Fruit fly (Drosophila melanogaster) whole organism, embryonic: Measurements from ENCODE around the gene CG13694.

Experiments
- ATbp ChIP-seq: fragments of 200-800 bp; sonication (Bioruptor generic); optimal IDR thresholded peaks from 2 replicates; lab custom pipeline; 2017; ENCODE audit warnings: missing biosample characterization, mild to moderate bottlenecking, missing genetic modification characterization, missing genetic modification reagents
- B-H1 ChIP-seq: fragments of 200-800 bp; sonication (Bioruptor generic); IDR thresholded peaks from 3 replicates; pipeline ENCODE4 v1.3.6; 2022; ENCODE audit warnings: missing biosample characterization, missing genetic modification characterization
- Bgb ChIP-seq: fragments of 200-800 bp; sonication (Bioruptor generic); IDR thresholded peaks from 2 replicates; pipeline ENCODE4 v1.3.6; 2022; ENCODE audit warnings: missing biosample characterization, missing genetic modification characterization; ENCODE audit not compliant: partially characterized antibody
- CG10543 ChIP-seq: fragments of 200-800 bp; sonication (Bioruptor generic); optimal IDR thresholded peaks from 3 replicates; lab custom pipeline; 2017; ENCODE audit warnings: missing biosample characterization, mild to moderate bottlenecking, missing genetic modification characterization, moderate library complexity
- CG10654 ChIP-seq: fragments of 200-800 bp; sonication (Bioruptor generic); optimal IDR thresholded peaks from 2 replicates; lab custom pipeline; 2016; ENCODE audit warnings: missing biosample characterization, missing genetic modification characterization
- CG10959 ChIP-seq: fragments of 200-800 bp; sonication (Bioruptor generic); IDR thresholded peaks from 2 replicates; pipeline ENCODE4 v1.3.6; 2022; ENCODE audit warnings: missing biosample characterization, missing genetic modification characterization
- CG12659 ChIP-seq: fragments of 200-800 bp; sonication (Bioruptor generic); optimal IDR thresholded peaks from 3 replicates; lab custom pipeline; 2017; ENCODE audit warnings: mild to moderate bottlenecking, missing biosample characterization, missing genetic modification reagents, missing genetic modification characterization
- CG12769 ChIP-seq: fragments of 200-800 bp; sonication (Bioruptor generic); optimal IDR thresholded peaks from 2 replicates; lab custom pipeline; 2019; ENCODE audit warnings: missing biosample characterization, mild to moderate bottlenecking, missing genetic modification characterization, moderate library complexity
- CG14050 ChIP-seq: fragments of 200-800 bp; sonication (Bioruptor generic); IDR thresholded peaks from 3 replicates; pipeline ENCODE4 v1.3.6; 2022; ENCODE audit warnings: missing biosample characterization, missing genetic modification characterization
- CG1603 ChIP-seq: fragments of 200-800 bp; sonication (Bioruptor generic); optimal IDR thresholded peaks from 2 replicates; lab custom pipeline; 2019; ENCODE audit warnings: missing biosample characterization, mild to moderate bottlenecking, missing genetic modification characterization, moderate library complexity
- CG16863 ChIP-seq: fragments of 200-800 bp; sonication (Bioruptor generic); optimal IDR thresholded peaks from 3 replicates; lab custom pipeline; 2016; ENCODE audit warnings: missing biosample characterization, missing genetic modification characterization
- CG18476 ChIP-seq: fragments of 200-800 bp; sonication (Bioruptor generic); optimal IDR thresholded peaks from 2 replicates; lab custom pipeline; 2016; ENCODE audit warnings: missing biosample characterization, mild to moderate bottlenecking, missing genetic modification characterization
- CG3065 ChIP-seq: fragments of 200-800 bp; sonication (Bioruptor generic); optimal IDR thresholded peaks from 2 replicates; lab custom pipeline; 2016; ENCODE audit warnings: missing biosample characterization, missing genetic modification characterization
- CG31441 ChIP-seq: fragments of 200-800 bp; sonication (Bioruptor generic); IDR thresholded peaks from 2 replicates; pipeline ENCODE4 v1.3.6; 2022; ENCODE audit warnings: missing biosample characterization, missing genetic modification characterization
- CG34224 ChIP-seq: fragments of 200-800 bp; sonication (Bioruptor generic); IDR thresholded peaks from 3 replicates; pipeline ENCODE4 v1.3.6; 2022; ENCODE audit warnings: missing biosample characterization, missing genetic modification characterization; ENCODE audit not compliant: partially characterized antibody
- CG34422 ChIP-seq: fragments of 200-800 bp; sonication (Bioruptor generic); IDR thresholded peaks from 3 replicates; pipeline ENCODE4 v1.3.6; 2022; ENCODE audit warnings: missing biosample characterization, missing genetic modification characterization
- CG4424 ChIP-seq: fragments of 200-800 bp; sonication (Bioruptor generic); optimal IDR thresholded peaks from 3 replicates; lab custom pipeline; 2016; ENCODE audit warnings: missing biosample characterization, missing genetic modification characterization
- CG4730 ChIP-seq: fragments of 200-800 bp; sonication (Bioruptor generic); IDR thresholded peaks from 2 replicates; pipeline ENCODE4 v1.3.6; 2022; ENCODE audit warnings: missing biosample characterization, missing genetic modification characterization
- CG6254 ChIP-seq: fragments of 200-800 bp; sonication (Bioruptor generic); optimal IDR thresholded peaks from 3 replicates; lab custom pipeline; 2017; ENCODE audit warnings: mild to moderate bottlenecking, missing biosample characterization, missing genetic modification reagents, missing genetic modification characterization
- CG7786 ChIP-seq: fragments of 200-800 bp; sonication (Bioruptor generic); optimal IDR thresholded peaks from 2 replicates; lab custom pipeline; 2016; ENCODE audit warnings: missing biosample characterization, missing genetic modification characterization
- CG7987 ChIP-seq: fragments of 200-800 bp; sonication (Bioruptor generic); optimal IDR thresholded peaks from 2 replicates; lab custom pipeline; 2018; ENCODE audit warnings: missing biosample characterization, mild to moderate bottlenecking, missing genetic modification characterization, moderate library complexity
- CG8765 ChIP-seq: fragments of 200-800 bp; sonication (Bioruptor generic); IDR thresholded peaks from 2 replicates; pipeline ENCODE4 v1.3.6; 2022; ENCODE audit warnings: missing biosample characterization, missing genetic modification characterization
- D19B ChIP-seq: fragments of 200-800 bp; sonication (Bioruptor generic); optimal IDR thresholded peaks from 2 replicates; lab custom pipeline; 2017; ENCODE audit warnings: missing biosample characterization, mild to moderate bottlenecking, missing genetic modification characterization
- Max ChIP-seq: fragments of 200-800 bp; sonication (Bioruptor generic); optimal IDR thresholded peaks from 2 replicates; lab custom pipeline; 2016; ENCODE audit warnings: missing biosample characterization, mild to moderate bottlenecking, missing genetic modification characterization
- Med ChIP-seq: fragments of 200-800 bp; sonication (Bioruptor generic); peaks from one replicate; lab custom pipeline; 2016; ENCODE audit warnings: missing biosample characterization, missing genetic modification characterization, mild to moderate bottlenecking, inconsistent platforms, moderate library complexity
- NC2β ChIP-seq: fragments of 200-800 bp; sonication (Bioruptor generic); optimal IDR thresholded peaks from 2 replicates; lab custom pipeline; 2016; ENCODE audit warnings: missing biosample characterization, missing genetic modification characterization
- Oaz ChIP-seq: fragments of 200-800 bp; sonication (Bioruptor generic); IDR thresholded peaks from 2 replicates; pipeline ENCODE4 v1.3.6; 2022; ENCODE audit warnings: missing biosample characterization, missing genetic modification characterization
- Rfx ChIP-seq: fragments of 200-800 bp; sonication (Bioruptor generic); IDR thresholded peaks from 2 replicates; pipeline ENCODE4 v1.3.6; 2022; ENCODE audit warnings: missing biosample characterization, missing genetic modification characterization
- ash1 ChIP-seq: fragments of 200-800 bp; sonication (Bioruptor generic); optimal IDR thresholded peaks from 2 replicates; lab custom pipeline; 2018; ENCODE audit warnings: missing biosample characterization, mild to moderate bottlenecking, missing genetic modification characterization
- ato ChIP-seq: fragments of 200-800 bp; sonication (Bioruptor generic); IDR thresholded peaks from 2 replicates; pipeline ENCODE4 v1.3.6; 2022; ENCODE audit warnings: missing biosample characterization, missing genetic modification characterization; ENCODE audit not compliant: partially characterized antibody
- bbx ChIP-seq: fragments of 200-800 bp; sonication (Bioruptor generic); IDR thresholded peaks from 2 replicates; pipeline ENCODE4 v1.3.6; 2022; ENCODE audit warnings: missing biosample characterization, missing genetic modification characterization; ENCODE audit not compliant: partially characterized antibody
- btn ChIP-seq: fragments of 200-800 bp; sonication (Bioruptor generic); optimal IDR thresholded peaks from 2 replicates; lab custom pipeline; 2016; ENCODE audit warnings: missing biosample characterization, missing genetic modification characterization
- emc ChIP-seq: fragments of 200-800 bp; sonication (Bioruptor generic); optimal IDR thresholded peaks from 2 replicates; lab custom pipeline; 2016; ENCODE audit warnings: missing biosample characterization, missing genetic modification characterization
- ems ChIP-seq: fragments of 200-800 bp; sonication (Bioruptor generic); optimal IDR thresholded peaks from 3 replicates; lab custom pipeline; 2016; ENCODE audit warnings: missing biosample characterization, missing genetic modification characterization
- esg ChIP-seq: fragments of 200-800 bp; sonication (Bioruptor generic); conservative IDR thresholded peaks from 2 replicates; pipeline ENCODE4 v1.3.6; 2022; ENCODE audit warnings: missing biosample characterization, missing genetic modification characterization
- ewg ChIP-seq: fragments of 200-800 bp; sonication (Bioruptor generic); optimal IDR thresholded peaks from 3 replicates; lab custom pipeline; 2017; ENCODE audit warnings: mild to moderate bottlenecking, missing biosample characterization, missing genetic modification reagents, missing genetic modification characterization
- fd96Cb ChIP-seq: fragments of 200-800 bp; sonication (Bioruptor generic); optimal IDR thresholded peaks from 2 replicates; lab custom pipeline; 2018; ENCODE audit warnings: missing biosample characterization, mild to moderate bottlenecking, missing genetic modification characterization, moderate library complexity
- gcm2 ChIP-seq: fragments of 200-800 bp; sonication (Bioruptor generic); optimal IDR thresholded peaks from 2 replicates; lab custom pipeline; 2016; ENCODE audit warnings: missing biosample characterization, missing genetic modification characterization
- gro ChIP-seq: fragments of 200-800 bp; sonication (Bioruptor generic); optimal IDR thresholded peaks from 2 replicates; lab custom pipeline; 2016; ENCODE audit warnings: missing biosample characterization, missing genetic modification characterization
- her ChIP-seq: fragments of 200-800 bp; sonication (Bioruptor generic); optimal IDR thresholded peaks from 2 replicates; lab custom pipeline; 2016; ENCODE audit warnings: missing biosample characterization, missing genetic modification characterization
- jumu ChIP-seq: fragments of 200-800 bp; sonication (Bioruptor generic); optimal IDR thresholded peaks from 3 replicates; lab custom pipeline; 2016; ENCODE audit warnings: missing biosample characterization, missing genetic modification characterization
- knrl ChIP-seq: fragments of 200-800 bp; sonication (Bioruptor generic); IDR thresholded peaks from 3 replicates; pipeline ENCODE4 v1.3.6; 2022; ENCODE audit warnings: missing biosample characterization, missing genetic modification characterization; ENCODE audit not compliant: partially characterized antibody
- lmd ChIP-seq: fragments of 200-800 bp; sonication (Bioruptor generic); IDR thresholded peaks from 2 replicates; pipeline ENCODE4 v1.3.6; 2022; ENCODE audit warnings: missing biosample characterization, missing genetic modification characterization
- maf-S ChIP-seq: fragments of 200-800 bp; sonication (Bioruptor generic); optimal IDR thresholded peaks from 2 replicates; lab custom pipeline; 2016; ENCODE audit warnings: missing biosample characterization, missing genetic modification characterization
- nom ChIP-seq: fragments of 200-800 bp; sonication (Bioruptor generic); optimal IDR thresholded peaks from 2 replicates; lab custom pipeline; 2017; ENCODE audit warnings: missing biosample characterization, missing genetic modification characterization, mild to moderate bottlenecking, moderate library complexity, missing genetic modification reagents
- row ChIP-seq: fragments of 200-800 bp; sonication (Bioruptor generic); IDR thresholded peaks from 3 replicates; pipeline ENCODE4 v1.3.6; 2022; ENCODE audit warnings: missing biosample characterization, missing genetic modification characterization
- sd ChIP-seq: fragments of 200-800 bp; sonication (Bioruptor generic); optimal IDR thresholded peaks from 3 replicates; lab custom pipeline; 2018; ENCODE audit warnings: missing biosample characterization, mild to moderate bottlenecking, missing genetic modification characterization, moderate library complexity
- sna ChIP-seq: fragments of 200-800 bp; sonication (Bioruptor generic); IDR thresholded peaks from 2 replicates; pipeline ENCODE4 v1.3.6; 2022; ENCODE audit warnings: missing biosample characterization, missing genetic modification characterization; ENCODE audit not compliant: partially characterized antibody
- sob ChIP-seq: fragments of 200-800 bp; sonication (Bioruptor generic); IDR thresholded peaks from 2 replicates; pipeline ENCODE4 v1.3.6; 2022; ENCODE audit warnings: missing biosample characterization, missing genetic modification characterization
- vnd ChIP-seq: fragments of 200-800 bp; sonication (Bioruptor generic); IDR thresholded peaks from 3 replicates; pipeline ENCODE4 v1.3.6; 2022; ENCODE audit warnings: missing biosample characterization, missing genetic modification characterization; ENCODE audit not compliant: partially characterized antibody
- zen2 ChIP-seq: fragments of 200-800 bp; sonication (Bioruptor generic); IDR thresholded peaks from 3 replicates; pipeline ENCODE4 v1.3.6; 2022; ENCODE audit warnings: missing biosample characterization, missing genetic modification characterization; ENCODE audit not compliant: partially characterized antibody

Gene CG13694

DNA sequence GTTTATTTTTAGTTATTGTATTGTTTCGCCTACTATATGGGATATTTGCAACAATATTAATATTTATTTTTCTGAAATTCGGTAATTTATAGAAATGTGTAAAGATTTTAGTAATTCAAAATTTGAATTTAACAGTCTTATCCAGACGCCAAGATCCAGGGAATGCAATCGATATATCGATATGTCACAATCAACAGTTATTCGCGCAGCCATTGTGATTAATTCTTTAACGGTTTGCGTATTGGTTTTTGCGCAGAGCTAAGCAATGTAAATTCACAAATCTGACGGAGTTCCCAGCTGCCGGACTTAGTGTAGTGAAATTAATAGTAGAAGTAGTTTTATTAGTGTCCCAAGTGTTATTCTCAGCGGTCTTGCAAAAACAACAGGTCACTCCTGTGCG lies 1.9 kb downstream of the CG13694 start, which contains the start of gene ND-15 (continued):
- TF ChIP-seq vnd (GFP tag; lab: Robert Waterston, UW): peak; percentile 66
- no peak for TF ChIP-seq CG7987 (GFP tag; lab: Kevin White, UChicago)
- TF ChIP-seq CG34422 (GFP tag; lab: Robert Waterston, UW): no peak
- no peak for TF ChIP-seq CG10654 (GFP tag; lab: Kevin White, UChicago)
- no peak for TF ChIP-seq CG31441 (GFP tag; lab: Robert Waterston, UW)
- TF ChIP-seq CG7786 (GFP tag; lab: Kevin White, UChicago): no peak
- no peak for TF ChIP-seq ATbp (GFP tag; lab: Kevin White, UChicago)
- peak; percentile 74 for TF ChIP-seq Med
- TF ChIP-seq emc: no peak
- no peak for TF ChIP-seq D19B (GFP tag; lab: Kevin White, UChicago)
- peak; percentile 67; the same call in 1 of the 2 replicates for TF ChIP-seq sna (GFP tag; lab: Robert Waterston, UW)
- no peak for TF ChIP-seq CG4730 (GFP tag; lab: Robert Waterston, UW)
- TF ChIP-seq Max (GFP tag; lab: Kevin White, UChicago): no peak
- TF ChIP-seq sd (tag; lab: Kevin White, UChicago): peak; percentile 54
- TF ChIP-seq CG4424 (GFP tag; lab: Kevin White, UChicago): no peak
- no peak for TF ChIP-seq ash1 (GFP tag; lab: Kevin White, UChicago)
- no peak for TF ChIP-seq row
- TF ChIP-seq btn (GFP tag; lab: Kevin White, UChicago): no peak
- no peak for TF ChIP-seq her (GFP tag; lab: Kevin White, UChicago)
- no peak for TF ChIP-seq B-H1
- TF ChIP-seq nom: no peak
- TF ChIP-seq zen2 (GFP tag; lab: Robert Waterston, UW): peak; percentile 46; the same call in 1 of the 3 replicates
- TF ChIP-seq sob: 0 out of 2 replicates have a peak, but pooled peaks have one; percentile 15
- TF ChIP-seq bbx (GFP tag; lab: Robert Waterston, UW): peak; percentile 83
- no peak for TF ChIP-seq Oaz (GFP tag; lab: Robert Waterston, UW)
- no peak for TF ChIP-seq esg (GFP tag; lab: Robert Waterston, UW)
- TF ChIP-seq CG3065 (GFP tag; lab: Kevin White, UChicago): no peak
- no peak for TF ChIP-seq fd96Cb (tag; lab: Kevin White, UChicago)
- TF ChIP-seq lmd (GFP tag; lab: Robert Waterston, UW): no peak
- peak; percentile 65 for TF ChIP-seq CG1603 (tag; lab: Kevin White, UChicago)
- TF ChIP-seq ato (GFP tag; lab: Robert Waterston, UW): 0 out of 2 replicates have a peak, but pooled peaks have one; percentile 17
- TF ChIP-seq NC2β (GFP tag; lab: Kevin White, UChicago): no peak
- TF ChIP-seq Rfx: peak; percentile 17; the same call in 1 of the 2 replicates
- no peak for TF ChIP-seq CG16863
- no peak for TF ChIP-seq CG18476 (GFP tag; lab: Kevin White, UChicago)
- TF ChIP-seq CG10959 (GFP tag; lab: Robert Waterston, UW): no peak
- peak; percentile 74 for TF ChIP-seq CG12769 (tag; lab: Kevin White, UChicago)
- TF ChIP-seq CG10543: no peak
- peak; percentile 90 for TF ChIP-seq Bgb (GFP tag; lab: Robert Waterston, UW)
- TF ChIP-seq CG6254 (GFP tag; lab: Kevin White, UChicago): no peak
- TF ChIP-seq ems (GFP tag; lab: Kevin White, UChicago): no peak
- peak; percentile 76 for TF ChIP-seq CG34224 (GFP tag; lab: Robert Waterston, UW)
- TF ChIP-seq gro (GFP tag; lab: Kevin White, UChicago): no peak
- TF ChIP-seq CG8765 (GFP tag; lab: Robert Waterston, UW): no peak
- no peak for TF ChIP-seq CG14050 (GFP tag; lab: Robert Waterston, UW)
- TF ChIP-seq ewg (GFP tag; lab: Kevin White, UChicago): peak; percentile 65
- peak; percentile 73; the same call in 2 of the 3 replicates for TF ChIP-seq knrl (GFP tag; lab: Robert Waterston, UW)
- no peak for TF ChIP-seq gcm2 (GFP tag; lab: Kevin White, UChicago)
- TF ChIP-seq maf-S (GFP tag; lab: Kevin White, UChicago): no peak
- no peak for TF ChIP-seq jumu (GFP tag; lab: Kevin White, UChicago)
- TF ChIP-seq CG12659 (GFP tag; lab: Kevin White, UChicago): no peak
